Fruit fly (Drosophila melanogaster) whole organism, embryonic: Measurements from ENCODE around the gene Ance-2.

Source experiments
- Antp ChIP-seq: fragments of 200-800 bp; sonication (Bioruptor generic); optimal IDR thresholded peaks from 3 replicates; lab custom pipeline; 2016; ENCODE audit warnings: missing biosample characterization, missing genetic modification characterization
- Asciz ChIP-seq: fragments of 200-800 bp; sonication (Bioruptor generic); optimal IDR thresholded peaks from 2 replicates; lab custom pipeline; 2017; ENCODE audit warnings: missing biosample characterization, mild to moderate bottlenecking, missing genetic modification characterization, missing genetic modification reagents
- Awh ChIP-seq: fragments of 200-800 bp; sonication (Bioruptor generic); IDR thresholded peaks from 2 replicates; pipeline ENCODE4, ENCODE4 v1.3.6; 2022; ENCODE audit warnings: missing biosample characterization, missing genetic modification characterization
- Bteb2 ChIP-seq: fragments of 200-800 bp; sonication (Bioruptor generic); optimal IDR thresholded peaks from 2 replicates; lab custom pipeline; 2016; ENCODE audit warnings: missing biosample characterization, missing genetic modification characterization
- CG1024 ChIP-seq: fragments of 200-800 bp; sonication (Bioruptor generic); IDR thresholded peaks from 2 replicates; pipeline ENCODE4 v1.3.6; 2022; ENCODE audit warnings: missing biosample characterization, missing genetic modification characterization
- CG10366 ChIP-seq: fragments of 200-800 bp; sonication (Bioruptor generic); IDR thresholded peaks from 2 replicates; pipeline ENCODE4 v1.3.6; 2022; ENCODE audit warnings: missing biosample characterization, missing genetic modification characterization
- CG10654 ChIP-seq: fragments of 200-800 bp; sonication (Bioruptor generic); optimal IDR thresholded peaks from 2 replicates; lab custom pipeline; 2016; ENCODE audit warnings: missing biosample characterization, missing genetic modification characterization
- CG12299 ChIP-seq: fragments of 200-800 bp; sonication (Bioruptor generic); optimal IDR thresholded peaks from 2 replicates; lab custom pipeline; 2018; ENCODE audit warnings: missing biosample characterization, mild to moderate bottlenecking, missing genetic modification characterization
- CG12744 ChIP-seq: fragments of 200-800 bp; sonication (Bioruptor generic); optimal IDR thresholded peaks from 2 replicates; lab custom pipeline; 2016; ENCODE audit warnings: missing biosample characterization, missing genetic modification characterization
- CG17385 ChIP-seq: fragments of 200-800 bp; sonication (Bioruptor generic); optimal IDR thresholded peaks from 3 replicates; lab custom pipeline; 2018; ENCODE audit warnings: missing biosample characterization, mild to moderate bottlenecking, missing genetic modification characterization
- CG17568 ChIP-seq: fragments of 200-800 bp; sonication (Bioruptor generic); optimal IDR thresholded peaks from 2 replicates; lab custom pipeline; 2018; ENCODE audit warnings: missing biosample characterization, mild to moderate bottlenecking, missing genetic modification characterization, moderate library complexity
- CG17912 ChIP-seq: fragments of 200-800 bp; sonication (Bioruptor generic); optimal IDR thresholded peaks from 2 replicates; lab custom pipeline; 2018; ENCODE audit warnings: missing biosample characterization, mild to moderate bottlenecking, missing genetic modification characterization
- CG2875 ChIP-seq: fragments of 200-800 bp; sonication (Bioruptor generic); optimal IDR thresholded peaks from 2 replicates; lab custom pipeline; 2017; ENCODE audit warnings: missing biosample characterization, mild to moderate bottlenecking, missing genetic modification characterization, missing genetic modification reagents
- CG32532 ChIP-seq: fragments of 200-800 bp; sonication (Bioruptor generic); IDR thresholded peaks from 2 replicates; pipeline ENCODE4 v1.3.6; 2022; ENCODE audit warnings: missing biosample characterization, missing genetic modification characterization
- CG34422 ChIP-seq: fragments of 200-800 bp; sonication (Bioruptor generic); IDR thresholded peaks from 3 replicates; pipeline ENCODE4 v1.3.6; 2022; ENCODE audit warnings: missing biosample characterization, missing genetic modification characterization
- CG3995 ChIP-seq: fragments of 200-800 bp; sonication (Bioruptor generic); optimal IDR thresholded peaks from 3 replicates; lab custom pipeline; 2016; ENCODE audit warnings: missing biosample characterization, missing genetic modification characterization
- CG4282 ChIP-seq: fragments of 200-800 bp; sonication (Bioruptor generic); optimal IDR thresholded peaks from 2 replicates; lab custom pipeline; 2016; ENCODE audit warnings: missing biosample characterization, missing genetic modification characterization
- CG6175 ChIP-seq: fragments of 200-800 bp; sonication (Bioruptor generic); IDR thresholded peaks from 3 replicates; pipeline ENCODE4 v1.3.6; 2022; ENCODE audit warnings: missing biosample characterization, missing genetic modification characterization
- CG6854 ChIP-seq: fragments of 200-800 bp; sonication (Bioruptor generic); optimal IDR thresholded peaks from 3 replicates; lab custom pipeline; 2017; ENCODE audit warnings: missing biosample characterization, mild to moderate bottlenecking, missing genetic modification characterization
- CG7745 ChIP-seq: fragments of 200-800 bp; sonication (Bioruptor generic); optimal IDR thresholded peaks from 2 replicates; lab custom pipeline; 2018; ENCODE audit warnings: missing biosample characterization, mild to moderate bottlenecking, missing genetic modification characterization, moderate library complexity
- CG7928 ChIP-seq: fragments of 200-800 bp; sonication (Bioruptor generic); optimal IDR thresholded peaks from 2 replicates; lab custom pipeline; 2017; ENCODE audit warnings: missing biosample characterization, mild to moderate bottlenecking, missing genetic modification characterization
- CG9727 ChIP-seq: fragments of 200-800 bp; sonication (Bioruptor generic); optimal IDR thresholded peaks from 3 replicates; lab custom pipeline; 2017; ENCODE audit warnings: missing biosample characterization, mild to moderate bottlenecking, missing genetic modification characterization
- Camta ChIP-seq: fragments of 200-800 bp; sonication (Bioruptor generic); optimal IDR thresholded peaks from 2 replicates; lab custom pipeline; 2016; ENCODE audit warnings: missing biosample characterization, missing genetic modification characterization
- Eip74EF ChIP-seq, 2 experiments: fragments of 200-800 bp in 1 of 2; fragments of >200 bp in 1 of 2; sonication (Bioruptor generic) in 1 of 2; optimal IDR thresholded peaks; 2 replicates each; lab custom pipeline; 2017 to 2019; ENCODE audit warnings: missing biosample characterization in 2 of 2, missing genetic modification characterization in 2 of 2, mild to moderate bottlenecking in 1 of 2, moderate library complexity in 1 of 2
- Ets65A ChIP-seq: fragments of 200-800 bp; sonication (Bioruptor generic); peaks from one replicate; lab custom pipeline; 2016; ENCODE audit warnings: missing biosample characterization, missing genetic modification characterization
- H2.0 ChIP-seq: fragments of 200-800 bp; sonication (Bioruptor generic); IDR thresholded peaks from 2 replicates; pipeline ENCODE4 v1.3.6; 2022; ENCODE audit warnings: missing biosample characterization, missing genetic modification characterization
- NC2β ChIP-seq: fragments of 200-800 bp; sonication (Bioruptor generic); optimal IDR thresholded peaks from 2 replicates; lab custom pipeline; 2016; ENCODE audit warnings: missing biosample characterization, missing genetic modification characterization
- NFAT ChIP-seq: fragments of 200-800 bp; sonication (Bioruptor generic); IDR thresholded peaks from 2 replicates; pipeline ENCODE4 v1.3.6; 2022; ENCODE audit warnings: missing biosample characterization, missing genetic modification characterization
- Oaz ChIP-seq: fragments of 200-800 bp; sonication (Bioruptor generic); IDR thresholded peaks from 2 replicates; pipeline ENCODE4 v1.3.6; 2022; ENCODE audit warnings: missing biosample characterization, missing genetic modification characterization
- Sox102F ChIP-seq: fragments of 200-800 bp; sonication (Bioruptor generic); optimal IDR thresholded peaks from 2 replicates; lab custom pipeline; 2018; ENCODE audit warnings: missing biosample characterization, mild to moderate bottlenecking, missing genetic modification characterization, moderate library complexity
- Taf1 ChIP-seq: fragments of 200-800 bp; sonication (Bioruptor generic); IDR thresholded peaks from 2 replicates; pipeline ENCODE4 v1.3.6; 2022; ENCODE audit warnings: missing biosample characterization, missing genetic modification characterization
- al ChIP-seq: fragments of 200-800 bp; sonication (Bioruptor generic); IDR thresholded peaks from 2 replicates; pipeline ENCODE4 v1.3.6; 2022; ENCODE audit warnings: missing biosample characterization, missing genetic modification characterization
- bab2 ChIP-seq: fragments of 200-800 bp; sonication (Bioruptor generic); optimal IDR thresholded peaks from 2 replicates; lab custom pipeline; 2016; ENCODE audit warnings: missing biosample characterization, missing genetic modification characterization
- br ChIP-seq: fragments of >200 bp; optimal IDR thresholded peaks from 2 replicates; lab custom pipeline; 2017
- btn ChIP-seq: fragments of 200-800 bp; sonication (Bioruptor generic); optimal IDR thresholded peaks from 2 replicates; lab custom pipeline; 2016; ENCODE audit warnings: missing biosample characterization, missing genetic modification characterization
- eve ChIP-seq, 2 experiments: fragments of >200 bp; optimal IDR thresholded peaks; 2 replicates each; lab custom pipeline; 2017; ENCODE audit warnings: missing biosample characterization in 2 of 2, missing genetic modification characterization in 2 of 2
- eyg ChIP-seq: fragments of 200-800 bp; sonication (Bioruptor generic); optimal IDR thresholded peaks from 3 replicates; lab custom pipeline; 2016; ENCODE audit warnings: missing biosample characterization, missing genetic modification characterization
- fru ChIP-seq: fragments of >200 bp; optimal IDR thresholded peaks from 2 replicates; lab custom pipeline; 2017
- lmd ChIP-seq: fragments of 200-800 bp; sonication (Bioruptor generic); IDR thresholded peaks from 2 replicates; pipeline ENCODE4 v1.3.6; 2022; ENCODE audit warnings: missing biosample characterization, missing genetic modification characterization
- nau ChIP-seq: fragments of 200-800 bp; sonication (Bioruptor generic); optimal IDR thresholded peaks from 3 replicates; lab custom pipeline; 2017; ENCODE audit warnings: missing biosample characterization, mild to moderate bottlenecking, missing genetic modification characterization, missing genetic modification reagents
- otp ChIP-seq: fragments of 200-800 bp; sonication (Bioruptor generic); IDR thresholded peaks from 3 replicates; pipeline ENCODE4, ENCODE4 v1.3.6; 2022; ENCODE audit warnings: missing biosample characterization, missing genetic modification characterization
- phol ChIP-seq: fragments of 200-800 bp; sonication (Bioruptor generic); optimal IDR thresholded peaks from 3 replicates; lab custom pipeline; 2018; ENCODE audit warnings: missing biosample characterization, mild to moderate bottlenecking, missing genetic modification characterization, moderate library complexity
- repo ChIP-seq: fragments of 200-800 bp; sonication (Bioruptor generic); optimal IDR thresholded peaks from 2 replicates; lab custom pipeline; 2016; ENCODE audit warnings: missing biosample characterization, missing genetic modification characterization
- salm ChIP-seq: fragments of 200-800 bp; sonication (Bioruptor generic); optimal IDR thresholded peaks from 2 replicates; lab custom pipeline; 2018; ENCODE audit warnings: missing biosample characterization, mild to moderate bottlenecking, missing genetic modification characterization
- schlank ChIP-seq: fragments of 200-800 bp; sonication (Bioruptor generic); optimal IDR thresholded peaks from 2 replicates; lab custom pipeline; 2018; ENCODE audit warnings: missing biosample characterization, mild to moderate bottlenecking, missing genetic modification characterization
- slbo ChIP-seq: fragments of 200-800 bp; sonication (Bioruptor generic); IDR thresholded peaks from 2 replicates; pipeline ENCODE4 v1.3.6; 2022; ENCODE audit warnings: missing biosample characterization, missing genetic modification characterization
- sqz ChIP-seq: fragments of 200-800 bp; sonication (Bioruptor generic); optimal IDR thresholded peaks from 3 replicates; lab custom pipeline; 2018; ENCODE audit warnings: missing biosample characterization, mild to moderate bottlenecking, missing genetic modification characterization
- tgo ChIP-seq: fragments of 200-800 bp; sonication (Bioruptor generic); IDR thresholded peaks from 3 replicates; pipeline ENCODE4 v1.3.6; 2022; ENCODE audit warnings: missing biosample characterization, missing genetic modification characterization
- tin ChIP-seq: fragments of 200-800 bp; sonication (Bioruptor generic); optimal IDR thresholded peaks from 3 replicates; lab custom pipeline; 2016; ENCODE audit warnings: missing biosample characterization, missing genetic modification characterization
- tll ChIP-seq, 2 experiments: fragments of 200-800 bp in 1 of 2; fragments of >200 bp in 1 of 2; sonication (Bioruptor generic) in 1 of 2; optimal IDR thresholded peaks; 2 replicates each; lab custom pipeline; 2017 to 2019; ENCODE audit warnings: missing biosample characterization in 2 of 2, missing genetic modification characterization in 2 of 2, mild to moderate bottlenecking in 1 of 2, moderate library complexity in 1 of 2
- tx ChIP-seq: fragments of 200-800 bp; sonication (Bioruptor generic); optimal IDR thresholded peaks from 2 replicates; lab custom pipeline; 2016; ENCODE audit warnings: missing biosample characterization, missing genetic modification characterization

The Ance-2 gene

dm6 chr2L:13905072-13905847 is 3.9 kb upstream of the Ance-2 start, which contains the start of gene Ance (continued):
- TF ChIP-seq CG3995 (peak; percentile 42), fru (lab: Kevin White, UChicago) (no peak), Oaz (no peak), CG12299 (tag; lab: Kevin White, UChicago) (no peak), Ets65A (no peak), CG9727 (GFP tag; lab: Kevin White, UChicago) (peak; percentile 60), bab2 (GFP tag; lab: Kevin White, UChicago) (no peak), Antp (GFP tag; lab: Kevin White, UChicago) (no peak), tll (GFP tag; optimal IDR thresholded peaks at IDR 0.05; lab: Kevin White, UChicago) (peak in 1 of 2 experiments; percentile 10), CG17568 (GFP tag; lab: Kevin White, UChicago) (no peak), repo (GFP tag; lab: Kevin White, UChicago) (no peak), Asciz (GFP tag; lab: Kevin White, UChicago) (no peak), eyg (GFP tag; lab: Kevin White, UChicago) (no peak), otp (GFP tag; lab: Robert Waterston, UW) (no peak), CG32532 (peak; percentile 72), tx (GFP tag; lab: Kevin White, UChicago) (no peak), NFAT (GFP tag; lab: Robert Waterston, UW) (0 out of 2 replicates have a peak, but pooled peaks have one; percentile 51), CG1024 (GFP tag; lab: Robert Waterston, UW) (no peak), CG34422 (GFP tag; lab: Robert Waterston, UW) (peak; percentile 27; the same call in 1 of the 3 replicates), Taf1 (GFP tag; lab: Robert Waterston, UW) (peak; percentile 29; the same call in 1 of the 2 replicates), Awh (GFP tag; lab: Robert Waterston, UW) (no peak), CG10366 (GFP tag; lab: Robert Waterston, UW) (no peak), H2.0 (GFP tag; lab: Robert Waterston, UW) (no peak), CG6854 (GFP tag; lab: Kevin White, UChicago) (peak; percentile 22), CG7928 (no peak), phol (tag; lab: Kevin White, UChicago) (peak; percentile 13), Camta (GFP tag; lab: Kevin White, UChicago) (no peak), Eip74EF (GFP tag; optimal IDR thresholded peaks at IDR 0.05; lab: Kevin White, UChicago) (peak in 1 of 2 experiments; percentile 62), btn (GFP tag; lab: Kevin White, UChicago) (no peak), salm (tag; lab: Kevin White, UChicago) (no peak), sqz (no peak), al (GFP tag; lab: Robert Waterston, UW) (peak; percentile 57; the same call in 1 of the 2 replicates), CG12744 (GFP tag; lab: Kevin White, UChicago) (no peak), NC2β (GFP tag; lab: Kevin White, UChicago) (no peak), nau (GFP tag; lab: Kevin White, UChicago) (no peak), slbo (peak; percentile 69), CG6175 (GFP tag; lab: Robert Waterston, UW) (no peak), br (no peak), schlank (tag; lab: Kevin White, UChicago) (peak; percentile 37), CG2875 (GFP tag; lab: Kevin White, UChicago) (no peak), lmd (GFP tag; lab: Robert Waterston, UW) (peak; percentile 38; the same call in 1 of the 2 replicates), tin (GFP tag; lab: Kevin White, UChicago) (peak; percentile 35), Bteb2 (GFP tag; lab: Kevin White, UChicago) (no peak), eve (GFP tag; optimal IDR thresholded peaks at IDR 0.05; lab: Kevin White, UChicago) (no peak), Sox102F (GFP tag; lab: Kevin White, UChicago) (no peak), CG17912 (GFP tag; lab: Kevin White, UChicago) (no peak), tgo (peak; percentile 40; the same call in 1 of the 3 replicates), CG10654 (GFP tag; lab: Kevin White, UChicago) (no peak), CG7745 (tag; lab: Kevin White, UChicago) (no peak), CG4282 (GFP tag; lab: Kevin White, UChicago) (no peak), CG17385 (peak; percentile 21)
